Worm (Caenorhabditis elegans): ENCODE measurements around the gene F13B6.3.

ce11 chrIV:7477697-7478096, 11.9 kb upstream of the F13B6.3 start:
- TF ChIP-seq ekl-4 (GFP tag; IDR thresholded peaks at IDR 0.05) (peak; percentile 72), Y53G8AR.9 (GFP tag; conservative IDR thresholded peaks at IDR 0.05) (0 out of 2 replicates have a peak, but pooled peaks have one; percentile 42), dpl-1 (GFP tag; optimal IDR thresholded peaks at IDR 0.05) (peak; percentile 98), nfya-1 (tag; optimal IDR thresholded peaks at IDR 0.05; ENCODE audit: borderline replicate concordance, insufficient read depth) (no peak), ceh-79 (tag; optimal IDR thresholded peaks at IDR 0.05) (no peak)

Measured in whole organism, young adult.